Worm (Caenorhabditis elegans) whole organism, midembryonic: Measurements from ENCODE around the gene xtr-1.

Experiments
- T22C8.4 ChIP-seq: fragments of 200-800 bp; sonication (Bioruptor generic); IDR thresholded peaks from 2 replicates; pipeline ENCODE4 v1.3.6; 2022; ENCODE audit warnings: missing genetic modification characterization, missing compliant biosample characterization
- cog-1 ChIP-seq: sonication (generic microtip); optimal IDR thresholded peaks from 2 replicates; lab custom pipeline; 2016; ENCODE audit warnings: missing genetic modification characterization, missing compliant biosample characterization
- flt-1 ChIP-seq: fragments of 200-800 bp; sonication (Bioruptor generic); IDR thresholded peaks from 2 replicates; pipeline ENCODE4 v1.3.6; 2022; ENCODE audit warnings: missing genetic modification characterization, missing compliant biosample characterization
- klf-2 ChIP-seq: fragments of 200-800 bp; sonication (Bioruptor generic); conservative IDR thresholded peaks from 2 replicates; pipeline ENCODE4 v1.3.6; 2022; ENCODE audit warnings: missing genetic modification reagents, missing genetic modification characterization, missing compliant biosample characterization
- med-1 ChIP-seq: sonication (generic microtip); optimal IDR thresholded peaks from 2 replicates; lab custom pipeline; 2017; ENCODE audit warnings: missing genetic modification characterization, mild to moderate bottlenecking, missing compliant biosample characterization, antibody characterized with exemption, missing genetic modification reagents; ENCODE audit not compliant: insufficient read depth
- ref-1 ChIP-seq: fragments of 200-800 bp; sonication (Bioruptor generic); conservative IDR thresholded peaks from 2 replicates; pipeline ENCODE4 v1.3.6; 2022; ENCODE audit warnings: missing genetic modification reagents, missing genetic modification characterization, missing compliant biosample characterization
- tab-1 ChIP-seq: fragments of 200-800 bp; sonication (Bioruptor generic); IDR thresholded peaks from 2 replicates; pipeline ENCODE4 v1.3.6; 2022; ENCODE audit warnings: missing genetic modification characterization, missing compliant biosample characterization
- ztf-23 ChIP-seq: fragments of 200-800 bp; sonication (Bioruptor generic); IDR thresholded peaks from 2 replicates; pipeline ENCODE4 v1.3.6; 2022; ENCODE audit warnings: missing genetic modification reagents, missing genetic modification characterization, missing compliant biosample characterization
- ztf-29 ChIP-seq: fragments of 200-800 bp; sonication (Bioruptor generic); IDR thresholded peaks from 2 replicates; pipeline ENCODE4 v1.3.6; 2022; ENCODE audit warnings: missing genetic modification reagents, missing genetic modification characterization, missing compliant biosample characterization

The xtr-1 gene

ce11 chrX:11892328-11892727 is 39.7 kb downstream of the xtr-1 start, which contains the start of gene Y62H9A.8:
TSS of gene Y62H9A.8 (minus strand) at chrX:11892428.
- no peak for TF ChIP-seq klf-2 (GFP tag; lab: Robert Waterston, UW)
- no peak for TF ChIP-seq ztf-23 (GFP tag; lab: Robert Waterston, UW)
- TF ChIP-seq ref-1: no peak
- TF ChIP-seq flt-1 (GFP tag; lab: Robert Waterston, UW): no peak
- no peak for TF ChIP-seq T22C8.4 (GFP tag; lab: Robert Waterston, UW)
- TF ChIP-seq med-1 (GFP tag; lab: Kevin White, UChicago): no peak

- no peak for TF ChIP-seq ztf-23 (GFP tag; lab: Robert Waterston, UW)
- no peak for TF ChIP-seq cog-1
- no peak for TF ChIP-seq tab-1 (GFP tag; lab: Robert Waterston, UW)
- TF ChIP-seq ztf-29 (GFP tag; lab: Robert Waterston, UW): no peak
- TF ChIP-seq T22C8.4 (GFP tag; lab: Robert Waterston, UW): no peak
- no peak for TF ChIP-seq flt-1 (GFP tag; lab: Robert Waterston, UW)
- TF ChIP-seq klf-2 (GFP tag; lab: Robert Waterston, UW): no peak
- TF ChIP-seq med-1 (GFP tag; lab: Kevin White, UChicago): no peak
- TF ChIP-seq ref-1: no peak
These were observed 44.1 kb downstream of the xtr-1 start for ce11 chrX:11896708-11897107.

ce11 chrX:11898040-11898439 is 45.4 kb downstream of the xtr-1 start, which contains the start of gene Y62H9A.9:
TSS of gene Y62H9A.9 (minus strand) at chrX:11898140.
- no peak for TF ChIP-seq tab-1 (GFP tag; lab: Robert Waterston, UW)
- no peak for TF ChIP-seq T22C8.4 (GFP tag; lab: Robert Waterston, UW)
- TF ChIP-seq cog-1: no peak
- no peak for TF ChIP-seq klf-2 (GFP tag; lab: Robert Waterston, UW)
- TF ChIP-seq flt-1 (GFP tag; lab: Robert Waterston, UW): no peak
- TF ChIP-seq ztf-29 (GFP tag; lab: Robert Waterston, UW): no peak
- no peak for TF ChIP-seq ref-1
- TF ChIP-seq med-1 (GFP tag; lab: Kevin White, UChicago): no peak
- TF ChIP-seq ztf-23 (GFP tag; lab: Robert Waterston, UW): no peak

ce11 chrX:11899031-11899430 is 46.4 kb downstream of the xtr-1 start:
- TF ChIP-seq cog-1: no peak
- TF ChIP-seq ztf-23 (GFP tag; lab: Robert Waterston, UW): no peak
- no peak for TF ChIP-seq med-1 (GFP tag; lab: Kevin White, UChicago)
- TF ChIP-seq klf-2 (GFP tag; lab: Robert Waterston, UW): no peak
- TF ChIP-seq tab-1 (GFP tag; lab: Robert Waterston, UW): no peak
- TF ChIP-seq flt-1 (GFP tag; lab: Robert Waterston, UW): no peak

- TF ChIP-seq med-1 (GFP tag; lab: Kevin White, UChicago): no peak
- no peak for TF ChIP-seq klf-2 (GFP tag; lab: Robert Waterston, UW)
- TF ChIP-seq ztf-29 (GFP tag; lab: Robert Waterston, UW): no peak
- no peak for TF ChIP-seq flt-1 (GFP tag; lab: Robert Waterston, UW)
- no peak for TF ChIP-seq ztf-23 (GFP tag; lab: Robert Waterston, UW)
- no peak for TF ChIP-seq ref-1
- no peak for TF ChIP-seq T22C8.4 (GFP tag; lab: Robert Waterston, UW)
These were observed 50.1 kb downstream of the xtr-1 start, which contains the start of gene Y62H9A.10 for ce11 chrX:11902661-11903060. TSS of gene Y62H9A.10 (minus strand) at chrX:11902761.
